Worm (Caenorhabditis elegans): ENCODE measurements around the gene F38E11.6.

Gene F38E11.6

ce11 chrIV:9511221-9511638 is 43.9 kb upstream of the F38E11.6 start (continued):
- TF ChIP-seq ztf-4 (tag; optimal IDR thresholded peaks at IDR 0.05), result peak; percentile 60
- TF ChIP-seq alr-1 (tag; optimal IDR thresholded peaks at IDR 0.05; ENCODE audit: borderline replicate concordance), result no peak
- no peak for TF ChIP-seq unc-62 (GFP tag; optimal IDR thresholded peaks at IDR 0.05)
- peak; percentile 72 for TF ChIP-seq egl-13 (tag; optimal IDR thresholded peaks at IDR 0.05)
- TF ChIP-seq skn-1 (tag; optimal IDR thresholded peaks at IDR 0.05), result peak; percentile 59
- TF ChIP-seq hlh-17 (GFP tag; optimal IDR thresholded peaks at IDR 0.05; ENCODE audit: borderline replicate concordance), result no peak
- peak; percentile 49 for TF ChIP-seq isw-1 (GFP tag; IDR thresholded peaks at IDR 0.05)
- TF ChIP-seq F16B12.6 (tag; optimal IDR thresholded peaks at IDR 0.05), result peak; percentile 64
- TF ChIP-seq nhr-90 (tag; optimal IDR thresholded peaks at IDR 0.05; ENCODE audit: poor library complexity), result peak; percentile 89
- TF ChIP-seq nhr-19 (GFP tag; conservative IDR thresholded peaks at IDR 0.05), result peak; percentile 87
- TF ChIP-seq nhr-12 (tag; optimal IDR thresholded peaks at IDR 0.05), result no peak
- peak; percentile 92 for TF ChIP-seq snu-23 (GFP tag; optimal IDR thresholded peaks at IDR 0.05)
- TF ChIP-seq sup-37 (GFP tag; optimal IDR thresholded peaks at IDR 0.05), result peak; percentile 67
- peak in 1 of 2 experiments; percentile 76 for TF ChIP-seq mdl-1 (tag; optimal IDR thresholded peaks at IDR 0.05)
- TF ChIP-seq tbx-2 (tag; optimal IDR thresholded peaks at IDR 0.05), result peak; percentile 82
- TF ChIP-seq tlp-1 (tag; optimal IDR thresholded peaks at IDR 0.05), result no peak
- TF ChIP-seq snpc-4 (tag; optimal IDR thresholded peaks at IDR 0.05), result peak; percentile 99
- TF ChIP-seq mab-9 (GFP tag; IDR thresholded peaks at IDR 0.05), result peak; percentile 80
- peak; percentile 63 for TF ChIP-seq sox-4 (tag; optimal IDR thresholded peaks at IDR 0.05)
- TF ChIP-seq fkh-10 (GFP tag; optimal IDR thresholded peaks at IDR 0.05), result peak; percentile 29
- TF ChIP-seq ama-1 (optimal IDR thresholded peaks at IDR 0.05), result peak; percentile 87
- peak; percentile 95 for TF ChIP-seq nhr-71 (tag; optimal IDR thresholded peaks at IDR 0.05)
- TF ChIP-seq nhr-85 (tag), result peak; percentile 96
- TF ChIP-seq zip-4 (GFP tag; optimal IDR thresholded peaks at IDR 0.05), result peak; percentile 63
- peak; percentile 56 for TF ChIP-seq blmp-1 (tag; optimal IDR thresholded peaks at IDR 0.05)
- TF ChIP-seq zag-1 (tag; optimal IDR thresholded peaks at IDR 0.05), result no peak
- TF ChIP-seq lin-35 (GFP tag; optimal IDR thresholded peaks at IDR 0.05), result peak; percentile 57 to 75

ce11 chrIV:9510439-9510838 is 43.1 kb upstream of the F38E11.6 start, which contains the start of gene C33A12.4:
Gene C33A12.4, minus strand, starts transcription at chrIV:9510569.
- TF ChIP-seq ztf-4 (tag; optimal IDR thresholded peaks at IDR 0.05) (peak; percentile 8), nhr-71 (tag; optimal IDR thresholded peaks at IDR 0.05) (peak; percentile 38), xbp-1 (tag; optimal IDR thresholded peaks at IDR 0.05) (peak; percentile 30), fos-1 (tag; optimal IDR thresholded peaks at IDR 0.05) (peak; percentile 9), lin-13 (GFP tag; optimal IDR thresholded peaks at IDR 0.05) (peak; percentile 5), dsc-1 (tag; optimal IDR thresholded peaks at IDR 0.05) (peak; percentile 41), jun-1 (tag; optimal IDR thresholded peaks at IDR 0.05) (no peak), ces-1 (GFP tag; optimal IDR thresholded peaks at IDR 0.05) (no peak), nhr-47 (tag; optimal IDR thresholded peaks at IDR 0.05) (peak; percentile 53), nhr-85 (tag) (no peak), sox-4 (tag; optimal IDR thresholded peaks at IDR 0.05) (peak; percentile 50), ets-5 (GFP tag; IDR thresholded peaks at IDR 0.05) (no peak), mep-1 (tag; optimal IDR thresholded peaks at IDR 0.05) (peak; percentile 14), fkh-10 (GFP tag; optimal IDR thresholded peaks at IDR 0.05) (peak; percentile 24), elt-3 (tag; optimal IDR thresholded peaks at IDR 0.05) (no peak), blmp-1 (tag; optimal IDR thresholded peaks at IDR 0.05) (no peak), swsn-7 (tag; optimal IDR thresholded peaks at IDR 0.05) (peak; percentile 5), efl-1 (optimal IDR thresholded peaks at IDR 0.05) (no peak), efl-1 (GFP tag; optimal IDR thresholded peaks at IDR 0.05 in 1 of 2) (peak in 1 of 2 experiments; percentile 62), Y116A8C.19 (tag; optimal IDR thresholded peaks at IDR 0.05; ENCODE audit: borderline replicate concordance) (no peak), pax-3 (tag; optimal IDR thresholded peaks at IDR 0.05) (peak; percentile 10), dpl-1 (GFP tag; optimal IDR thresholded peaks at IDR 0.05) (no peak), fkh-8 (tag; optimal IDR thresholded peaks at IDR 0.05) (peak; percentile 95)

Data from whole organism, L1 larva.